Worm (Caenorhabditis elegans): ENCODE data around the gene D2062.1.

The D2062.1 gene

ce11 chrII:2631169-2631568 lies at the start of gene D2062.1:
Gene D2062.1, plus strand, starts transcription at chrII:2631469.
- TF ChIP-seq repo-1 (tag; optimal IDR thresholded peaks at IDR 0.05) (no peak), ztf-6 (GFP tag; IDR thresholded peaks at IDR 0.05) (no peak), egl-44 (GFP tag; IDR thresholded peaks at IDR 0.05) (no peak), atf-7 (tag; optimal IDR thresholded peaks at IDR 0.05) (no peak), dpl-1 (GFP tag; optimal IDR thresholded peaks at IDR 0.05) (no peak), nhr-120 (GFP tag; IDR thresholded peaks at IDR 0.05) (no peak), F37B4.10 (GFP tag; IDR thresholded peaks at IDR 0.05) (no peak), zfh-2 (GFP tag; conservative IDR thresholded peaks at IDR 0.05) (no peak), F57A8.1 (GFP tag; optimal IDR thresholded peaks at IDR 0.05) (no peak), tbx-9 (tag; optimal IDR thresholded peaks at IDR 0.05; ENCODE audit: borderline replicate concordance) (no peak), F10E7.11 (tag; optimal IDR thresholded peaks at IDR 0.05) (no peak)

DNA sequence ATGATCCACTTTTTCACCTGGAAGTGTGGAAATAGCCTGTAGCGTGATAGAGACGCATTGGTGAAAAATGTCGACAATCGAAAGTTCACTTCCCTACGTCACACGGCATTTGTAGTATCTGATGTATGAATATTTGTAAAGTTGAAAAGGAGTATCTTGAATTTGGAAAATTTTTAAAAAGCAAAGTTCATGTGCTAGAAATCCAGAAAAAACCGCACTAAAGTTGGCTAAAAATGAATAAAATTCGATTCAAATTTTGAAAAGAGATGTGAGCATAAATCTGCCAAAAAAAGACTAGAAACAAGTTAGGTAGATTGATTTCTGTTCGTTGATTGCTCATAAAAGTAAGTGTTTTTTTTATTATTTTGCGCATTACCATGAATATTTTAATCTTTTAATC lies 48.2 kb upstream of the D2062.1 start, which contains the start of gene sri-74:
TSS of gene sri-74 (minus strand) at position 101 of the 400 bp plus-strand sequence.
- TF ChIP-seq attf-6 (GFP tag; IDR thresholded peaks at IDR 0.05) (no peak), ceh-79 (tag; optimal IDR thresholded peaks at IDR 0.05) (no peak), repo-1 (tag; optimal IDR thresholded peaks at IDR 0.05) (no peak), die-1 (tag; optimal IDR thresholded peaks at IDR 0.05) (no peak), mxl-1 (tag; optimal IDR thresholded peaks at IDR 0.05) (no peak), lsl-1 (GFP tag; optimal IDR thresholded peaks at IDR 0.05) (no peak), zfh-2 (GFP tag; conservative IDR thresholded peaks at IDR 0.05) (no peak), atf-7 (tag; optimal IDR thresholded peaks at IDR 0.05) (no peak), K12H6.12 (tag; optimal IDR thresholded peaks at IDR 0.05) (no peak), K11D2.4 (GFP tag; IDR thresholded peaks at IDR 0.05) (no peak), nfya-1 (tag; optimal IDR thresholded peaks at IDR 0.05; ENCODE audit: borderline replicate concordance, insufficient read depth) (no peak), ceh-100 (GFP tag; IDR thresholded peaks at IDR 0.05) (no peak)

- no peak for TF ChIP-seq mel-28 (tag; optimal IDR thresholded peaks at IDR 0.05; ENCODE audit: borderline replicate concordance)
- TF ChIP-seq K11D2.4 (GFP tag; IDR thresholded peaks at IDR 0.05) = no peak
- TF ChIP-seq attf-5 (GFP tag; optimal IDR thresholded peaks at IDR 0.05) = no peak
- no peak for TF ChIP-seq nhr-120 (GFP tag; IDR thresholded peaks at IDR 0.05)
- no peak for TF ChIP-seq mes-4 (tag; optimal IDR thresholded peaks at IDR 0.05)
- no peak for TF ChIP-seq lsy-27 (tag; optimal IDR thresholded peaks at IDR 0.05; ENCODE audit: borderline replicate concordance, insufficient read depth)
These were observed 45.8 kb upstream of the D2062.1 start, which contains the start of gene sri-36 for ce11 chrII:2585493-2585892. Gene sri-36, minus strand, starts transcription at chrII:2585593.

DNA sequence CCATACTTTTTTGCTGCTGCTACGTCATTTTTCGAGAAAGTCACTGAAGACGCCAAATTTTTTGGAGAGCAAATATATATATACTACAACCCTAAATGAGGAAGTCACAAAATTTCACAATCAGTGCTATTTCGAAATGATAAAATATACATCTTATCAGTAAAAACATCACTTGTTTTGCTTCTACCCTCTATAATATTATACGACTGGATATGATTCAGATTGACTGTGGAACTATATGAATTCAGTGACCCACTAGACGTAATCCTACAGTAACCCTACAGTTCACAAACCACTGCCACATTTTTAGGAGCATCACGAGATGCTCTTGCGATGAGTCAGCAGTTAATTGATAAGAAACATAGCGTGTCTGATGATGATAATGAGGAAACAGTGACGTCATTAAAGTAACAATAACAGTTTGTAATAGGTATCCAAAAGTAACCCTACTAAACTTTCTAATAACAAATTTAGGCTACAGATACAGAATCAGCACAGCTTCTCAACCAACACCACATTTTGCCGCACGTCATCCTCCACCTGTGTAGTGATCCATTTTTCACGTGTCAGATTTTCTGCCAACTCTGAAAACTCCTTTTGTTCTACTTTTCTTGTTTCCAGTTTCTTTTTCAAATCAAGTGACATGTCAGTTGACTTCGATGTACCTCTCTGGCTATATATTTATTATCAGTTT lies 44.3 kb upstream of the D2062.1 start, which contains the start of the genes F33H12.7 and sri-39:
TSS of gene F33H12.7 (minus strand) at position 51 of the 694 bp plus-strand sequence.
TSS of gene sri-39 (plus strand) at position 644 of the 694 bp plus-strand sequence.
- TF ChIP-seq madf-10 (tag; optimal IDR thresholded peaks at IDR 0.05) = no peak
- TF ChIP-seq cebp-1 (GFP tag; IDR thresholded peaks at IDR 0.05) = peak; percentile 38; the same call in 1 of the 2 replicates
- peak; percentile 83 for TF ChIP-seq cebp-1 (tag; optimal IDR thresholded peaks at IDR 0.05)
- no peak for TF ChIP-seq hmg-1.2 (GFP tag; IDR thresholded peaks at IDR 0.05)
- no peak for TF ChIP-seq F57A8.1 (GFP tag; optimal IDR thresholded peaks at IDR 0.05)
- TF ChIP-seq K11D2.4 (GFP tag; IDR thresholded peaks at IDR 0.05) = no peak
- no peak for TF ChIP-seq lsy-27 (tag; optimal IDR thresholded peaks at IDR 0.05; ENCODE audit: borderline replicate concordance, insufficient read depth)
- no peak for TF ChIP-seq T26A5.8 (tag; optimal IDR thresholded peaks at IDR 0.05)
- no peak for TF ChIP-seq K12H6.12 (tag; optimal IDR thresholded peaks at IDR 0.05)
- TF ChIP-seq atf-7 (tag; optimal IDR thresholded peaks at IDR 0.05) = peak; percentile 94
- no peak for TF ChIP-seq ets-4 (GFP tag; optimal IDR thresholded peaks at IDR 0.05)
- no peak for TF ChIP-seq ztf-26 (tag; optimal IDR thresholded peaks at IDR 0.05)
- TF ChIP-seq hsf-1 (GFP tag; IDR thresholded peaks at IDR 0.05) = no peak
- no peak for TF ChIP-seq him-1 (tag; optimal IDR thresholded peaks at IDR 0.05)
- no peak for TF ChIP-seq ekl-4 (GFP tag; IDR thresholded peaks at IDR 0.05)
- TF ChIP-seq nhr-80 (tag; optimal IDR thresholded peaks at IDR 0.05) = peak; percentile 62
- TF ChIP-seq unc-62 (GFP tag; optimal IDR thresholded peaks at IDR 0.05) = no peak

Measured in whole organism, young adult.